Worm (Caenorhabditis elegans): ENCODE data around the gene Y51A2B.16.

DNA sequence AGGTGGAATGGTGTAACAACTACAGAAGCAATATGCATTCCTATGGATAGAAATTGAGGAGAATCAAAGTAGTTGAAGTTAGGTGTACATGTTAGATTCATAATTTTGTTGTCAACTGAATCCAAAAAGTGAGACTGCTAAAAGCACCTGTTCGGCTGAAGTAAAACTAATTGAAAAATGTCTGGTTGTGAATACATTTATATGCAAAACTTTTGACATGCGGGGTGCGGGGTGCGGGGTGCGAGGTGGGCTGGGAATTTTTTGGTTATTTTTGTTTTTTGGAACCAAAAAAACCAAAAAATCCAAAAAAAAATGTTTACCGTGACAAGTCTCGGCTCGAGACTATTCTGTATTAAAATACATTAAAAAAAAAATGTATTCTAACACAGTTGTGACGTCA, 12.4 kb upstream of the Y51A2B.16 start, which contains the start of gene srh-207:
- TF ChIP-seq T22C8.4 (GFP tag; IDR thresholded peaks at IDR 0.05), result no peak
- TF ChIP-seq tab-1 (GFP tag; IDR thresholded peaks at IDR 0.05), result no peak
- TF ChIP-seq ztf-29 (GFP tag; IDR thresholded peaks at IDR 0.05), result no peak
- TF ChIP-seq flt-1 (GFP tag; IDR thresholded peaks at IDR 0.05), result no peak
- no peak for TF ChIP-seq ref-1 (GFP tag; conservative IDR thresholded peaks at IDR 0.05)
- TF ChIP-seq med-1 (GFP tag; optimal IDR thresholded peaks at IDR 0.05; ENCODE audit: insufficient read depth), result no peak
- no peak for TF ChIP-seq ztf-23 (GFP tag; IDR thresholded peaks at IDR 0.05)
- TF ChIP-seq cog-1 (tag; optimal IDR thresholded peaks at IDR 0.05), result no peak
